Worm (Caenorhabditis elegans) whole organism, L4/young adult: Measurements from ENCODE around the gene tmed-4.

Experiments used
- W03F9.2 ChIP-seq: fragments of 150-350 bp; optimal IDR thresholded peaks from 2 replicates; lab custom pipeline; 2014; ENCODE audit warnings: missing biosample characterization, missing genetic modification characterization
- dao-5 ChIP-seq: sonication (generic microtip); optimal IDR thresholded peaks from 2 replicates; lab custom pipeline; 2016; ENCODE audit warnings: missing genotype, missing genetic modification characterization, moderate library complexity, missing compliant biosample characterization
- him-1 ChIP-seq: sonication (generic microtip); optimal IDR thresholded peaks from 2 replicates; lab custom pipeline; 2016; ENCODE audit warnings: missing genotype, missing genetic modification reagents, missing genetic modification characterization, missing compliant biosample characterization

ce11 chrV:19897982-19898381 lies 50.9 kb downstream of the tmed-4 start:
- no peak for TF ChIP-seq W03F9.2
- TF ChIP-seq him-1 (tag; lab: Kevin White, UChicago) = no peak
- TF ChIP-seq dao-5 = no peak
